Fruit fly (Drosophila melanogaster): ENCODE data around the gene Yp3.

Gene Yp3

DNA sequence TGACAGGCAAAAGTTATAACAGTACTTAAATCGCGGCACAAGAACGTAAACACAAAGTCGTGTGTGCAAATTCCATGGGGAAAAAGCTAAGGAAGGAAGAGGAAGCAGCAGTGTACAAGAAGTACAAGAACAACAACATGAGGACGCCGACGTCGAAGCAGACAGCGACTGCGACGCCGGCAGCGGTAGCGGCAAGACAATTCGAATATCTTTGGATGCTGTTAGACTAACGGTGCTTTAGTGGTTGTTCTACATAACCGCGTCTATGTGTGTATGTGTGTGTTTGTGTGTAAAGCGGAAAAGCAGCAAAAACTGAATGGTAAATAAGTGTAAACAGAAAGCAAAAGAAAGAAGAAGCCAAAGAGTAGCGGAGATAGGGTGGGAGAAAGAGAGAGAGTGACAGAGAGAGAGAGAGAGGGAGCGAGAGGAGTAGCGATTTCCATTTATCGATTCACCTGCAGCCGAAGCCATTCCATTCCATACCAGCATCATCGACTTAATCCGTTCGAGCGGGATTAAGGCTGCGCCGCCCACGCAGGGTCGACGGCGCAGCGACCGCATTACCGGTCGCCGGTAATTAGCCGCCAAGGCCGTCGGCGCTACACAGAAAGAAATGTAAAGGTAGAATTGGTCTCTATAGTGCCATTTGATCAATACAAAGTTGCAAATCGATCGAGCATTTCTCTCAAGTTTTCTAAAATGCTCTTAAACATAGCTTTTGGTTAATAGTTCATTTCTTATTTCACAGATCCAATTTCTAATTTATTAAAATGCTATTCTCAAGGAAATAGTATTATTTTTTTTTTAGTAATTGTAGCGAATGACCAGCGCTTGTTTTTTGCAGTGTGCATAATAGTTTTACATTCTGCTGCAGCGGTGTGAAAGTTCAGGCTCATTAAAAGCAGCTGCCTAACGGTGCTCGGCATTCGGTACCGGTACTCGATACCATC lies 24.9 kb downstream of the Yp3 start (continued):
- TF ChIP-seq Gug (GFP tag; IDR thresholded peaks at IDR 0.05), result no peak
- TF ChIP-seq CG10267 (tag; optimal IDR thresholded peaks at IDR 0.05), result peak; percentile 27
- peak; percentile 31; the same call in 1 of the 3 replicates for TF ChIP-seq Aef1 (GFP tag; IDR thresholded peaks at IDR 0.05)
- peak; percentile 54 for TF ChIP-seq CG16863 (GFP tag; optimal IDR thresholded peaks at IDR 0.05)
- TF ChIP-seq Asciz (GFP tag; optimal IDR thresholded peaks at IDR 0.05), result peak; percentile 61
- peak; percentile 63 for TF ChIP-seq cg (GFP tag; optimal IDR thresholded peaks at IDR 0.05)
- peak; percentile 32 for TF ChIP-seq CG8281 (tag; optimal IDR thresholded peaks at IDR 0.05)
- TF ChIP-seq CG17912 (GFP tag; optimal IDR thresholded peaks at IDR 0.05), result no peak
- TF ChIP-seq CG10366 (GFP tag; IDR thresholded peaks at IDR 0.05), result peak; percentile 21
- TF ChIP-seq ems (GFP tag; optimal IDR thresholded peaks at IDR 0.05), result peak; percentile 44
- peak; percentile 42 for TF ChIP-seq CG2875 (GFP tag; optimal IDR thresholded peaks at IDR 0.05)
- peak; percentile 94 for TF ChIP-seq onecut (GFP tag; IDR thresholded peaks at IDR 0.05)
- TF ChIP-seq tio (GFP tag; optimal IDR thresholded peaks at IDR 0.05), result peak; percentile 54
- TF ChIP-seq Sox102F (GFP tag; optimal IDR thresholded peaks at IDR 0.05), result peak; percentile 76
- no peak for TF ChIP-seq Spps (tag; optimal IDR thresholded peaks at IDR 0.05)
- TF ChIP-seq lab (GFP tag; optimal IDR thresholded peaks at IDR 0.05), result peak; percentile 68
- no peak for TF ChIP-seq BtbVII (GFP tag; optimal IDR thresholded peaks at IDR 0.05)
- TF ChIP-seq CG10959 (GFP tag; IDR thresholded peaks at IDR 0.05), result 0 out of 2 replicates have a peak, but pooled peaks have one; percentile 39
- no peak for TF ChIP-seq CG12071 (GFP tag; optimal IDR thresholded peaks at IDR 0.05)
- TF ChIP-seq H15 (GFP tag; IDR thresholded peaks at IDR 0.05), result no peak
- TF ChIP-seq Dek (tag; optimal IDR thresholded peaks at IDR 0.05), result peak; percentile 27
- peak; percentile 35 for TF ChIP-seq CG1529 (GFP tag; optimal IDR thresholded peaks at IDR 0.05)
- no peak for TF ChIP-seq dm (GFP tag; optimal IDR thresholded peaks at IDR 0.05)
- no peak for TF ChIP-seq gfzf (GFP tag; optimal IDR thresholded peaks at IDR 0.05)
- peak; percentile 77 for TF ChIP-seq Med (GFP tag)
- peak; percentile 41; the same call in 2 of the 3 replicates for TF ChIP-seq croc (GFP tag; conservative IDR thresholded peaks at IDR 0.05)
- TF ChIP-seq CG12104 (GFP tag; optimal IDR thresholded peaks at IDR 0.05), result peak; percentile 33
- no peak for TF ChIP-seq MTF-1 (GFP tag; optimal IDR thresholded peaks at IDR 0.05; ENCODE audit: borderline replicate concordance)
- TF ChIP-seq CG12391 (tag; optimal IDR thresholded peaks at IDR 0.05), result peak; percentile 66
- no peak for TF ChIP-seq CG11398 (GFP tag; optimal IDR thresholded peaks at IDR 0.05)
- TF ChIP-seq CG32767 (GFP tag; IDR thresholded peaks at IDR 0.05), result no peak
- peak; percentile 13 for TF ChIP-seq CG5245 (GFP tag; optimal IDR thresholded peaks at IDR 0.05)
- peak; percentile 21 for TF ChIP-seq Six4 (GFP tag; optimal IDR thresholded peaks at IDR 0.05)
- peak; percentile 69 for TF ChIP-seq Xbp1 (GFP tag; optimal IDR thresholded peaks at IDR 0.05)
- peak; percentile 27 for TF ChIP-seq CG10431 (GFP tag; optimal IDR thresholded peaks at IDR 0.05)
- TF ChIP-seq zen2 (GFP tag; IDR thresholded peaks at IDR 0.05; ENCODE audit: partially characterized antibody), result no peak
- peak; percentile 30 for TF ChIP-seq dmrt11E (tag; optimal IDR thresholded peaks at IDR 0.05)
- TF ChIP-seq CG14441 (GFP tag; IDR thresholded peaks at IDR 0.05), result 0 out of 2 replicates have a peak, but pooled peaks have one; percentile 28
- peak; percentile 91 for TF ChIP-seq Ets65A (GFP tag)
- peak; percentile 60 for TF ChIP-seq Blimp-1 (GFP tag; optimal IDR thresholded peaks at IDR 0.05)
- TF ChIP-seq dysf (GFP tag; IDR thresholded peaks at IDR 0.05), result peak; percentile 67
- TF ChIP-seq grn (GFP tag; optimal IDR thresholded peaks at IDR 0.05), result no peak
- no peak for TF ChIP-seq Dip2 (GFP tag; IDR thresholded peaks at IDR 0.05)
- TF ChIP-seq eve (GFP tag; optimal IDR thresholded peaks at IDR 0.05), result peak in 1 of 2 experiments; percentile 58
- 0 out of 4 replicates have a peak, but pooled peaks have one; percentile 18 for TF ChIP-seq chinmo (GFP tag; IDR thresholded peaks at IDR 0.05; ENCODE audit: partially characterized antibody)
- 0 out of 2 replicates have a peak, but pooled peaks have one; percentile 7 for TF ChIP-seq CG4404 (GFP tag; IDR thresholded peaks at IDR 0.05)
- peak; percentile 18 for TF ChIP-seq CG15514 (GFP tag; optimal IDR thresholded peaks at IDR 0.05)
- peak; percentile 16 for TF ChIP-seq CG18764 (GFP tag; optimal IDR thresholded peaks at IDR 0.05)
